Worm (Caenorhabditis elegans) whole organism, L3 larva: Measurements from ENCODE around the gene top-2.

ENCODE experiments used
- aly-2 ChIP-seq: fragments of 150-350 bp; optimal IDR thresholded peaks from 2 replicates; lab custom pipeline; 2014; ENCODE audit warnings: missing biosample characterization, missing genetic modification characterization
- lin-15B ChIP-seq: fragments of 150-350 bp; optimal IDR thresholded peaks from 2 replicates; lab custom pipeline; 2014; ENCODE audit warnings: missing biosample characterization, missing genetic modification characterization
- unc-39 ChIP-seq: sonication (generic microtip); optimal IDR thresholded peaks from 4 replicates; lab custom pipeline; 2017; ENCODE audit warnings: missing biosample characterization, missing genetic modification characterization
- unc-62 ChIP-seq: fragments of 150-350 bp; sonication (generic microtip); optimal IDR thresholded peaks from 4 replicates; lab custom pipeline; 2014; ENCODE audit warnings: missing biosample characterization, missing genetic modification reagents, missing genetic modification characterization

ce11 chrII:11852191-11852901 is 22.6 kb upstream of the top-2 start:
- TF ChIP-seq unc-39 (tag; lab: Kevin White, UChicago) (no peak), unc-62 (GFP tag; lab: Kevin White, UChicago) (no peak), lin-15B (tag; lab: Kevin White, UChicago) (no peak), aly-2 (no peak)
